Fruit fly (Drosophila melanogaster): ENCODE measurements around the gene cv.

cv gene

dm6 chrX:5672243-5673051, 17.4 kb upstream of the cv start, which contains the start of gene RpL35 (continued):
- peak; percentile 67 for TF ChIP-seq BEAF-32 (GFP tag; optimal IDR thresholded peaks at IDR 0.05)
- TF ChIP-seq dimm (GFP tag; IDR thresholded peaks at IDR 0.05) = no peak
- TF ChIP-seq pb (GFP tag; optimal IDR thresholded peaks at IDR 0.05) = no peak
- peak; percentile 18 for TF ChIP-seq jumu (GFP tag; optimal IDR thresholded peaks at IDR 0.05)
- TF ChIP-seq bigmax (GFP tag; optimal IDR thresholded peaks at IDR 0.05) = peak; percentile 77
- TF ChIP-seq CG31365 (tag; optimal IDR thresholded peaks at IDR 0.05) = peak; percentile 39
- TF ChIP-seq Blimp-1 (GFP tag; optimal IDR thresholded peaks at IDR 0.05) = peak; percentile 23
- TF ChIP-seq CG17361 (GFP tag; IDR thresholded peaks at IDR 0.05) = no peak
- peak; percentile 25 for TF ChIP-seq HLH54F (GFP tag; optimal IDR thresholded peaks at IDR 0.05)
- TF ChIP-seq Camta (GFP tag; optimal IDR thresholded peaks at IDR 0.05) = peak; percentile 49
- 0 out of 3 replicates have a peak, but pooled peaks have one; percentile 68 for TF ChIP-seq CG11456 (GFP tag; IDR thresholded peaks at IDR 0.05)
- 0 out of 3 replicates have a peak, but pooled peaks have one; percentile 7 for TF ChIP-seq otp (GFP tag; IDR thresholded peaks at IDR 0.05)
- TF ChIP-seq CG6854 (GFP tag; optimal IDR thresholded peaks at IDR 0.05) = peak; percentile 52
- peak; percentile 62 for TF ChIP-seq CG3995 (GFP tag; optimal IDR thresholded peaks at IDR 0.05)
- 0 out of 3 replicates have a peak, but pooled peaks have one; percentile 6 for TF ChIP-seq Dbx (GFP tag; IDR thresholded peaks at IDR 0.05)
- no peak for TF ChIP-seq CG15011 (GFP tag; optimal IDR thresholded peaks at IDR 0.05)
- TF ChIP-seq kni (GFP tag; optimal IDR thresholded peaks at IDR 0.05) = peak; percentile 68
- TF ChIP-seq Hand (GFP tag; optimal IDR thresholded peaks at IDR 0.05) = peak; percentile 49
- peak; percentile 96 for TF ChIP-seq CG17385 (GFP tag; optimal IDR thresholded peaks at IDR 0.05)
- TF ChIP-seq br (optimal IDR thresholded peaks at IDR 0.05) = no peak
- TF ChIP-seq Taf1 (GFP tag; IDR thresholded peaks at IDR 0.05) = no peak
- peak; percentile 77 for TF ChIP-seq CG3281 (GFP tag; optimal IDR thresholded peaks at IDR 0.05)
- no peak for TF ChIP-seq Dip2 (GFP tag; IDR thresholded peaks at IDR 0.05)
- peak; percentile 8 for TF ChIP-seq bab2 (GFP tag; optimal IDR thresholded peaks at IDR 0.05)
- TF ChIP-seq mirr (GFP tag; optimal IDR thresholded peaks at IDR 0.05) = peak; percentile 62
- TF ChIP-seq CG7786 (GFP tag; optimal IDR thresholded peaks at IDR 0.05) = peak; percentile 32
- peak; percentile 43 for TF ChIP-seq kah (GFP tag; optimal IDR thresholded peaks at IDR 0.05)
- peak; percentile 73 for TF ChIP-seq Sin3A (optimal IDR thresholded peaks at IDR 0.05)
- peak; percentile 21 for TF ChIP-seq bcd (GFP tag; optimal IDR thresholded peaks at IDR 0.05)
- 0 out of 2 replicates have a peak, but pooled peaks have one; percentile 47 for TF ChIP-seq unc-4 (GFP tag; IDR thresholded peaks at IDR 0.05; ENCODE audit: partially characterized antibody)
- peak in 1 of 2 experiments; percentile 43 for TF ChIP-seq Eip74EF (GFP tag; optimal IDR thresholded peaks at IDR 0.05)
- TF ChIP-seq CG12155 (GFP tag; optimal IDR thresholded peaks at IDR 0.05) = no peak
- TF ChIP-seq jing (GFP tag; optimal IDR thresholded peaks at IDR 0.05) = no peak
- peak; percentile 24 to 36 for TF ChIP-seq Pdp1 (GFP tag; optimal IDR thresholded peaks at IDR 0.05)
- 0 out of 2 replicates have a peak, but pooled peaks have one; percentile 28 for TF ChIP-seq toy (GFP tag; IDR thresholded peaks at IDR 0.05)
- TF ChIP-seq CG12236 (GFP tag; optimal IDR thresholded peaks at IDR 0.05) = peak; percentile 17
- peak; percentile 37 for TF ChIP-seq CG17359 (tag; optimal IDR thresholded peaks at IDR 0.05)
- peak; percentile 73 for TF ChIP-seq BtbVII (GFP tag; optimal IDR thresholded peaks at IDR 0.05)
- no peak for TF ChIP-seq CG14050 (GFP tag; IDR thresholded peaks at IDR 0.05)
- TF ChIP-seq schlank (tag; optimal IDR thresholded peaks at IDR 0.05) = peak; percentile 58
- TF ChIP-seq dm (GFP tag; optimal IDR thresholded peaks at IDR 0.05) = peak; percentile 96
- no peak for TF ChIP-seq NFAT (GFP tag; IDR thresholded peaks at IDR 0.05)
- TF ChIP-seq chn (GFP tag; optimal IDR thresholded peaks at IDR 0.05) = peak; percentile 27
- peak; percentile 52 for TF ChIP-seq Scr (GFP tag; IDR thresholded peaks at IDR 0.05; ENCODE audit: partially characterized antibody)
- peak; percentile 24; the same call in 1 of the 2 replicates for TF ChIP-seq CG9932 (GFP tag; IDR thresholded peaks at IDR 0.05)
- 0 out of 2 replicates have a peak, but pooled peaks have one; percentile 13 for TF ChIP-seq Awh (GFP tag; IDR thresholded peaks at IDR 0.05)
- TF ChIP-seq HHEX (GFP tag; optimal IDR thresholded peaks at IDR 0.05) = peak; percentile 65
- no peak for TF ChIP-seq h (optimal IDR thresholded peaks at IDR 0.05)
- TF ChIP-seq vvl (GFP tag; IDR thresholded peaks at IDR 0.05) = peak; percentile 51; the same call in 1 of the 2 replicates
